Worm (Caenorhabditis elegans) whole organism, mixed stage, embryonic: Measurements from ENCODE around the gene nhr-193.

Experiments
- bed-3 ChIP-seq: fragments of 200-800 bp; sonication (Bioruptor generic); optimal IDR thresholded peaks from 3 replicates; lab custom pipeline; 2018; ENCODE audit warnings: mild to moderate bottlenecking, missing genetic modification characterization, moderate library complexity, missing compliant biosample characterization
- drap-1 ChIP-seq: fragments of 200-800 bp; sonication (Bioruptor generic); optimal IDR thresholded peaks from 3 replicates; lab custom pipeline; 2018; ENCODE audit warnings: mild to moderate bottlenecking, missing genetic modification characterization, missing compliant biosample characterization
- elt-1 ChIP-seq: sonication (generic microtip); optimal IDR thresholded peaks from 2 replicates; lab custom pipeline; 2017; ENCODE audit warnings: missing genetic modification characterization, mild to moderate bottlenecking, missing compliant biosample characterization, antibody characterized with exemption, moderate library complexity, borderline replicate concordance; ENCODE audit not compliant: insufficient read depth
- ham-2 ChIP-seq: fragments of 200-800 bp; sonication (Bioruptor generic); optimal IDR thresholded peaks from 2 replicates; lab custom pipeline; 2018; ENCODE audit warnings: mild to moderate bottlenecking, missing genetic modification characterization, missing compliant biosample characterization
- lin-13 ChIP-seq: fragments of 150-350 bp; optimal IDR thresholded peaks from 2 replicates; lab custom pipeline; 2014; ENCODE audit warnings: missing biosample characterization, missing genetic modification characterization
- lin-32 ChIP-seq: fragments of 200-800 bp; sonication (Bioruptor generic); optimal IDR thresholded peaks from 2 replicates; lab custom pipeline; 2018; ENCODE audit warnings: mild to moderate bottlenecking, missing genetic modification characterization, missing compliant biosample characterization
- nhr-237 ChIP-seq: fragments of 150-350 bp; optimal IDR thresholded peaks from 2 replicates; lab custom pipeline; 2014; ENCODE audit warnings: missing biosample characterization, missing genetic modification characterization
- nhr-28 ChIP-seq: fragments of 150-350 bp; optimal IDR thresholded peaks from 2 replicates; lab custom pipeline; 2014; ENCODE audit warnings: missing biosample characterization, missing genetic modification characterization
- nhr-76 ChIP-seq: sonication (generic microtip); optimal IDR thresholded peaks from 2 replicates; lab custom pipeline; 2017; ENCODE audit warnings: missing biosample characterization, missing genetic modification characterization
- pha-4 ChIP-seq: fragments of 150-350 bp; optimal IDR thresholded peaks from 2 replicates; lab custom pipeline; 2018; ENCODE audit warnings: missing biosample characterization, missing genetic modification reagents, missing genetic modification characterization
- snpc-4 ChIP-seq: fragments of 150-350 bp; optimal IDR thresholded peaks from 2 replicates; lab custom pipeline; 2014; ENCODE audit warnings: missing biosample characterization, missing genetic modification characterization
- sptf-1 ChIP-seq: sonication (generic microtip); optimal IDR thresholded peaks from 2 replicates; lab custom pipeline; 2017; ENCODE audit warnings: mild to moderate bottlenecking, missing genetic modification characterization, moderate library complexity, missing compliant biosample characterization
- unc-62 ChIP-seq: fragments of 150-350 bp; optimal IDR thresholded peaks from 2 replicates; lab custom pipeline; 2014; ENCODE audit warnings: missing biosample characterization, missing genetic modification reagents, missing genetic modification characterization

ce11 chrV:16336326-16336725 lies 5.8 kb upstream of the nhr-193 start, which contains the start of gene srw-87:
- no peak for TF ChIP-seq sptf-1 (tag; lab: Kevin White, UChicago)
- no peak for TF ChIP-seq unc-62
- no peak for TF ChIP-seq nhr-76 (tag; lab: Kevin White, UChicago)
- no peak for TF ChIP-seq lin-13 (tag; lab: Kevin White, UChicago)
- no peak for TF ChIP-seq snpc-4
- TF ChIP-seq lin-32 (GFP tag; lab: Kevin White, UChicago), result no peak
- TF ChIP-seq nhr-237 (tag; lab: Kevin White, UChicago), result no peak
- TF ChIP-seq nhr-28, result no peak
- no peak for TF ChIP-seq elt-1 (tag; lab: Kevin White, UChicago)
- TF ChIP-seq pha-4, result no peak
- TF ChIP-seq bed-3, result no peak
- no peak for TF ChIP-seq drap-1
- TF ChIP-seq ham-2 (GFP tag; lab: Kevin White, UChicago), result no peak
